Worm (Caenorhabditis elegans): Measurements from ENCODE around the gene Y47D3A.32.

The Y47D3A.32 gene

ce11 chrIII:11279954-11280353 is 27.8 kb downstream of the Y47D3A.32 start:
- no peak for TF ChIP-seq sox-4 (tag; optimal IDR thresholded peaks at IDR 0.05)
- no peak for TF ChIP-seq elt-2 (tag; optimal IDR thresholded peaks at IDR 0.05)
- no peak for TF ChIP-seq unc-130 (tag; optimal IDR thresholded peaks at IDR 0.05)
- TF ChIP-seq C16A3.4 (tag; optimal IDR thresholded peaks at IDR 0.05) = no peak
- TF ChIP-seq egl-13 (tag; optimal IDR thresholded peaks at IDR 0.05) = no peak
- no peak for TF ChIP-seq dsc-1 (tag; optimal IDR thresholded peaks at IDR 0.05)
- no peak for TF ChIP-seq unc-86 (tag; optimal IDR thresholded peaks at IDR 0.05)
- no peak for TF ChIP-seq tbx-2 (tag; optimal IDR thresholded peaks at IDR 0.05)
- TF ChIP-seq unc-98 (GFP tag; IDR thresholded peaks at IDR 0.05) = no peak
- no peak for TF ChIP-seq ets-5 (GFP tag; IDR thresholded peaks at IDR 0.05)
- TF ChIP-seq C34B4.2 (tag; optimal IDR thresholded peaks at IDR 0.05) = no peak
- no peak for TF ChIP-seq blmp-1 (tag; optimal IDR thresholded peaks at IDR 0.05)
- no peak for TF ChIP-seq lin-14 (GFP tag; optimal IDR thresholded peaks at IDR 0.05)
- no peak for TF ChIP-seq irx-1 (tag; optimal IDR thresholded peaks at IDR 0.05)
- TF ChIP-seq alr-1 (tag; optimal IDR thresholded peaks at IDR 0.05; ENCODE audit: borderline replicate concordance) = no peak
- TF ChIP-seq zip-4 (GFP tag; optimal IDR thresholded peaks at IDR 0.05) = no peak
- TF ChIP-seq fkh-8 (tag; optimal IDR thresholded peaks at IDR 0.05) = no peak
- no peak for TF ChIP-seq sup-37 (GFP tag; optimal IDR thresholded peaks at IDR 0.05)
- TF ChIP-seq nhr-85 (tag) = no peak

- TF ChIP-seq ztf-11 (tag; optimal IDR thresholded peaks at IDR 0.05) = no peak
- TF ChIP-seq egl-13 (tag; optimal IDR thresholded peaks at IDR 0.05) = no peak
- peak; percentile 49 to 58 for TF ChIP-seq efl-1 (optimal IDR thresholded peaks at IDR 0.05)
- TF ChIP-seq efl-1 (GFP tag; optimal IDR thresholded peaks at IDR 0.05 in 1 of 2) = peak; percentile 46 to 95
- no peak for TF ChIP-seq nhr-19 (GFP tag; conservative IDR thresholded peaks at IDR 0.05)
- TF ChIP-seq fkh-10 (GFP tag; optimal IDR thresholded peaks at IDR 0.05) = no peak
- no peak for TF ChIP-seq tbx-2 (tag; optimal IDR thresholded peaks at IDR 0.05)
- peak in 1 of 2 experiments; percentile 39 for TF ChIP-seq lin-35 (GFP tag; optimal IDR thresholded peaks at IDR 0.05)
- peak in 1 of 3 experiments; percentile 54 for TF ChIP-seq dpl-1 (GFP tag; optimal IDR thresholded peaks at IDR 0.05)
These were observed 31.5 kb downstream of the Y47D3A.32 start for ce11 chrIII:11283648-11284047.

DNA sequence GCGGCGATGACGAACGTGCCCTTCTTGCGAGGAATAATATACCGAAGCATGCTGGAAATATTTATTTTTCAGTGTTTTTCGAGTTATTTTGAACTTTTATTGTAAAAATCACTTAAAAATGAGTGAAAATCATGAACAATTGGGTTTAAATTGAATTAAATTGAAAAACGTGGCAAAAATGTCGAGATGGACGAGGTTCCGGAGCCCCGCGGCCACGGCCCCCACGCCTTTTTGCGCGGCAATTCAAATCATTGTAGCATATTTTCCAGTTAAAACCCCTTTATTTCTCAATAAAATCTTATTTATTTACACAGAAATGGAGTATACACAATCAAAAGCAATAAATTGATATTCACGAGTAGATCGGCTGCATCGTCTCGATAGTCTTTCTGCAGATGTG is 33.9 kb downstream of the Y47D3A.32 start:
- peak; percentile 48 for TF ChIP-seq egl-13 (tag; optimal IDR thresholded peaks at IDR 0.05)
- TF ChIP-seq nhr-20 (tag; optimal IDR thresholded peaks at IDR 0.05) = no peak
- peak; percentile 16 for TF ChIP-seq unc-86 (tag; optimal IDR thresholded peaks at IDR 0.05)
- TF ChIP-seq isw-1 (GFP tag; IDR thresholded peaks at IDR 0.05) = peak; percentile 41
- TF ChIP-seq swsn-7 (tag; optimal IDR thresholded peaks at IDR 0.05) = no peak
- TF ChIP-seq efl-1 (optimal IDR thresholded peaks at IDR 0.05) = peak; percentile 62 to 90
- TF ChIP-seq efl-1 (GFP tag; optimal IDR thresholded peaks at IDR 0.05 in 1 of 2) = peak; percentile 91 to 98
- TF ChIP-seq sup-37 (GFP tag; optimal IDR thresholded peaks at IDR 0.05) = no peak
- peak; percentile 18 for TF ChIP-seq mep-1 (tag; optimal IDR thresholded peaks at IDR 0.05)
- TF ChIP-seq vab-15 (tag; optimal IDR thresholded peaks at IDR 0.05) = no peak
- TF ChIP-seq hpl-2 (GFP tag; optimal IDR thresholded peaks at IDR 0.05) = no peak
- TF ChIP-seq ceh-82 (tag; optimal IDR thresholded peaks at IDR 0.05) = peak in 1 of 3 experiments; percentile 53
- peak; percentile 22 for TF ChIP-seq F16B12.6 (tag; optimal IDR thresholded peaks at IDR 0.05)
- TF ChIP-seq nhr-19 (GFP tag; conservative IDR thresholded peaks at IDR 0.05) = peak; percentile 25
- peak; percentile 64 for TF ChIP-seq fkh-4 (tag; optimal IDR thresholded peaks at IDR 0.05; ENCODE audit: borderline replicate concordance)
- peak; percentile 65 for TF ChIP-seq unc-98 (GFP tag; IDR thresholded peaks at IDR 0.05)
- peak; percentile 19; the same call in 1 of the 2 replicates for TF ChIP-seq mab-9 (GFP tag; IDR thresholded peaks at IDR 0.05)
- peak; percentile 57 for TF ChIP-seq dsc-1 (tag; optimal IDR thresholded peaks at IDR 0.05)
- peak; percentile 68 for TF ChIP-seq irx-1 (tag; optimal IDR thresholded peaks at IDR 0.05)
- TF ChIP-seq pag-3 (tag; optimal IDR thresholded peaks at IDR 0.05; ENCODE audit: borderline replicate concordance, insufficient read depth) = no peak
- no peak for TF ChIP-seq alr-1 (tag; optimal IDR thresholded peaks at IDR 0.05; ENCODE audit: borderline replicate concordance)
- peak; percentile 11 for TF ChIP-seq lin-15B (tag; optimal IDR thresholded peaks at IDR 0.05)
- TF ChIP-seq nhr-85 (tag) = peak; percentile 86
- TF ChIP-seq C04F5.9 (tag; optimal IDR thresholded peaks at IDR 0.05) = peak; percentile 1
- no peak for TF ChIP-seq ceh-8 (GFP tag; optimal IDR thresholded peaks at IDR 0.05)
- no peak for TF ChIP-seq lir-3 (tag; optimal IDR thresholded peaks at IDR 0.05; ENCODE audit: poor library complexity)
- TF ChIP-seq Y116A8C.19 (tag; optimal IDR thresholded peaks at IDR 0.05; ENCODE audit: borderline replicate concordance) = no peak
- peak; percentile 13 for TF ChIP-seq fkh-8 (tag; optimal IDR thresholded peaks at IDR 0.05)
- no peak for TF ChIP-seq unc-130 (tag; optimal IDR thresholded peaks at IDR 0.05)
- peak; percentile 81 to 90 (median 85) for TF ChIP-seq dpl-1 (GFP tag; optimal IDR thresholded peaks at IDR 0.05)
- peak; percentile 26 for TF ChIP-seq snu-23 (GFP tag; optimal IDR thresholded peaks at IDR 0.05)
- TF ChIP-seq nhr-90 (tag; optimal IDR thresholded peaks at IDR 0.05; ENCODE audit: poor library complexity) = peak; percentile 60
- peak; percentile 41 for TF ChIP-seq xbp-1 (tag; optimal IDR thresholded peaks at IDR 0.05)
- TF ChIP-seq ztf-11 (tag; optimal IDR thresholded peaks at IDR 0.05) = peak in 1 of 2 experiments; percentile 67
- TF ChIP-seq pax-3 (tag; optimal IDR thresholded peaks at IDR 0.05) = peak; percentile 53
